Worm (Caenorhabditis elegans): ENCODE measurements around the gene C03B1.2.

Gene C03B1.2

ce11 chrX:6341513-6341912 is 28.3 kb upstream of the C03B1.2 start, which contains the start of gene C03B1.7:
TSS of gene C03B1.7 (plus strand) at chrX:6341813.
- no peak for TF ChIP-seq ceh-18 (tag; optimal IDR thresholded peaks at IDR 0.05)
- TF ChIP-seq madf-2 (tag; optimal IDR thresholded peaks at IDR 0.05), result no peak
- TF ChIP-seq unc-86 (tag; optimal IDR thresholded peaks at IDR 0.05), result no peak
- no peak for TF ChIP-seq rnt-1 (tag; optimal IDR thresholded peaks at IDR 0.05)
- no peak for TF ChIP-seq ama-1 (optimal IDR thresholded peaks at IDR 0.05)
- TF ChIP-seq npax-4 (tag; optimal IDR thresholded peaks at IDR 0.05), result no peak
- no peak for TF ChIP-seq syd-9 (tag; optimal IDR thresholded peaks at IDR 0.05)
- no peak for TF ChIP-seq unc-42 (tag; optimal IDR thresholded peaks at IDR 0.05)
- TF ChIP-seq lin-11 (tag; optimal IDR thresholded peaks at IDR 0.05), result no peak
- TF ChIP-seq pat-9 (tag; optimal IDR thresholded peaks at IDR 0.05), result no peak
- TF ChIP-seq ceh-24 (tag; optimal IDR thresholded peaks at IDR 0.05), result no peak
- TF ChIP-seq T23F11.4 (GFP tag; optimal IDR thresholded peaks at IDR 0.05), result no peak
- TF ChIP-seq ceh-9 (tag; optimal IDR thresholded peaks at IDR 0.05), result no peak
- no peak for TF ChIP-seq sox-4 (tag; optimal IDR thresholded peaks at IDR 0.05)
- TF ChIP-seq elt-2 (tag; optimal IDR thresholded peaks at IDR 0.05), result no peak
- no peak for TF ChIP-seq gmeb-2 (tag; optimal IDR thresholded peaks at IDR 0.05)
- TF ChIP-seq dmd-4 (tag; optimal IDR thresholded peaks at IDR 0.05; ENCODE audit: borderline replicate concordance), result no peak

ce11 chrX:6345785-6346184 is 24.0 kb upstream of the C03B1.2 start:
- TF ChIP-seq ceh-30 (tag; optimal IDR thresholded peaks at IDR 0.05), result no peak
- TF ChIP-seq T23F11.4 (GFP tag; optimal IDR thresholded peaks at IDR 0.05), result no peak
- no peak for TF ChIP-seq hlh-13 (GFP tag; optimal IDR thresholded peaks at IDR 0.05)
- TF ChIP-seq pax-1 (tag; optimal IDR thresholded peaks at IDR 0.05), result no peak
- TF ChIP-seq ceh-45 (GFP tag; IDR thresholded peaks at IDR 0.05), result no peak
- no peak for TF ChIP-seq fax-1 (tag; optimal IDR thresholded peaks at IDR 0.05)
- TF ChIP-seq sox-4 (tag; optimal IDR thresholded peaks at IDR 0.05), result no peak
- TF ChIP-seq nfya-1 (tag; optimal IDR thresholded peaks at IDR 0.05), result no peak
- no peak for TF ChIP-seq pag-3 (tag; optimal IDR thresholded peaks at IDR 0.05; ENCODE audit: borderline replicate concordance)
- no peak for TF ChIP-seq odd-2 (tag; optimal IDR thresholded peaks at IDR 0.05)
- no peak for TF ChIP-seq sox-2 (GFP tag; IDR thresholded peaks at IDR 0.05)
- no peak for TF ChIP-seq F13H6.1 (tag; optimal IDR thresholded peaks at IDR 0.05)
- TF ChIP-seq pha-2 (tag; optimal IDR thresholded peaks at IDR 0.05), result no peak
- no peak for TF ChIP-seq hlh-6 (tag; optimal IDR thresholded peaks at IDR 0.05)

ce11 chrX:6347013-6347412 is 22.8 kb upstream of the C03B1.2 start, which contains the start of gene C03B1.9:
TSS of gene C03B1.9 (minus strand) at chrX:6347113.
- TF ChIP-seq unc-3 (GFP tag; conservative IDR thresholded peaks at IDR 0.05) (no peak), unc-3 (tag; optimal IDR thresholded peaks at IDR 0.05) (no peak), elt-2 (tag; optimal IDR thresholded peaks at IDR 0.05) (no peak), pha-2 (tag; optimal IDR thresholded peaks at IDR 0.05) (no peak), hlh-15 (tag; optimal IDR thresholded peaks at IDR 0.05) (no peak), pax-1 (tag; optimal IDR thresholded peaks at IDR 0.05) (no peak), ceh-22 (tag; optimal IDR thresholded peaks at IDR 0.05) (no peak), T23F11.4 (GFP tag; optimal IDR thresholded peaks at IDR 0.05) (no peak), unc-55 (GFP tag; optimal IDR thresholded peaks at IDR 0.05) (no peak), fkh-10 (GFP tag; optimal IDR thresholded peaks at IDR 0.05) (no peak), gmeb-2 (tag; optimal IDR thresholded peaks at IDR 0.05) (no peak), lim-6 (tag; optimal IDR thresholded peaks at IDR 0.05) (no peak), C38D4.7 (GFP tag; optimal IDR thresholded peaks at IDR 0.05) (no peak)

- no peak for TF ChIP-seq unc-3 (GFP tag; conservative IDR thresholded peaks at IDR 0.05)
- TF ChIP-seq unc-3 (tag; optimal IDR thresholded peaks at IDR 0.05), result no peak
- TF ChIP-seq hlh-15 (tag; optimal IDR thresholded peaks at IDR 0.05), result no peak
- no peak for TF ChIP-seq ahr-1 (tag; optimal IDR thresholded peaks at IDR 0.05)
- no peak for TF ChIP-seq pha-4 (tag; optimal IDR thresholded peaks at IDR 0.05)
- TF ChIP-seq ceh-31 (tag; optimal IDR thresholded peaks at IDR 0.05), result no peak
- no peak for TF ChIP-seq lim-6 (tag; optimal IDR thresholded peaks at IDR 0.05)
- no peak for TF ChIP-seq nfya-1 (tag; optimal IDR thresholded peaks at IDR 0.05)
- no peak for TF ChIP-seq ceh-30 (tag; optimal IDR thresholded peaks at IDR 0.05)
- TF ChIP-seq ztf-16 (tag; optimal IDR thresholded peaks at IDR 0.05), result no peak
- TF ChIP-seq ceh-2 (tag; optimal IDR thresholded peaks at IDR 0.05), result no peak
- TF ChIP-seq ceh-34 (tag; optimal IDR thresholded peaks at IDR 0.05), result no peak
- TF ChIP-seq fkh-6 (tag; optimal IDR thresholded peaks at IDR 0.05), result no peak
- no peak for TF ChIP-seq hlh-6 (tag; optimal IDR thresholded peaks at IDR 0.05)
- TF ChIP-seq ceh-22 (tag; optimal IDR thresholded peaks at IDR 0.05), result no peak
- TF ChIP-seq ceh-48 (tag; optimal IDR thresholded peaks at IDR 0.05), result no peak
Measured at ce11 chrX:6350016-6350415, 19.8 kb upstream of the C03B1.2 start, which contains the start of gene C03B1.6. TSS of gene C03B1.6 (plus strand) at chrX:6350316.
